Fruit fly (Drosophila melanogaster) whole organism, embryonic: ENCODE results near the gene CG43094.

Source experiments
- BtbVII ChIP-seq: fragments of 200-800 bp; sonication (Bioruptor generic); optimal IDR thresholded peaks from 3 replicates; lab custom pipeline; 2017; ENCODE audit warnings: missing biosample characterization, mild to moderate bottlenecking, missing genetic modification characterization
- CG1024 ChIP-seq: fragments of 200-800 bp; sonication (Bioruptor generic); IDR thresholded peaks from 2 replicates; pipeline ENCODE4 v1.3.6; 2022; ENCODE audit warnings: missing biosample characterization, missing genetic modification characterization
- CG10274 ChIP-seq: fragments of 200-800 bp; sonication (Bioruptor generic); optimal IDR thresholded peaks from 3 replicates; lab custom pipeline; 2017; ENCODE audit warnings: missing biosample characterization, mild to moderate bottlenecking, missing genetic modification characterization
- CG10462 ChIP-seq: fragments of 200-800 bp; sonication (Bioruptor generic); optimal IDR thresholded peaks from 2 replicates; lab custom pipeline; 2016; ENCODE audit warnings: missing biosample characterization, missing genetic modification characterization
- CG10565 ChIP-seq: fragments of 200-800 bp; sonication (Bioruptor generic); optimal IDR thresholded peaks from 3 replicates; lab custom pipeline; 2016; ENCODE audit warnings: missing biosample characterization, mild to moderate bottlenecking, missing genetic modification characterization
- CG11085 ChIP-seq: fragments of 200-800 bp; sonication (Bioruptor generic); IDR thresholded peaks from 2 replicates; pipeline ENCODE4 v1.3.6; 2022; ENCODE audit warnings: missing biosample characterization, missing genetic modification characterization
- CG15073 ChIP-seq: fragments of 200-800 bp; sonication (Bioruptor generic); optimal IDR thresholded peaks from 2 replicates; lab custom pipeline; 2016; ENCODE audit warnings: missing biosample characterization, missing genetic modification characterization
- CG17359 ChIP-seq: fragments of 200-800 bp; sonication (Bioruptor generic); optimal IDR thresholded peaks from 3 replicates; lab custom pipeline; 2018; ENCODE audit warnings: missing biosample characterization, mild to moderate bottlenecking, missing genetic modification characterization, moderate library complexity
- CG18011 ChIP-seq: fragments of 200-800 bp; sonication (Bioruptor generic); optimal IDR thresholded peaks from 2 replicates; lab custom pipeline; 2017; ENCODE audit warnings: missing biosample characterization, missing genetic modification characterization, mild to moderate bottlenecking, moderate library complexity, missing genotype
- CG2129 ChIP-seq: fragments of 200-800 bp; sonication (Bioruptor generic); IDR thresholded peaks from 2 replicates; pipeline ENCODE4 v1.3.6; 2022; ENCODE audit warnings: missing biosample characterization, missing genetic modification characterization; ENCODE audit not compliant: partially characterized antibody
- CG31388 ChIP-seq: fragments of 200-800 bp; sonication (Bioruptor generic); optimal IDR thresholded peaks from 2 replicates; lab custom pipeline; 2016; ENCODE audit warnings: missing biosample characterization, missing genetic modification characterization
- CG31441 ChIP-seq: fragments of 200-800 bp; sonication (Bioruptor generic); IDR thresholded peaks from 2 replicates; pipeline ENCODE4 v1.3.6; 2022; ENCODE audit warnings: missing biosample characterization, missing genetic modification characterization
- CG32767 ChIP-seq: fragments of 200-800 bp; sonication (Bioruptor generic); IDR thresholded peaks from 2 replicates; pipeline ENCODE4 v1.3.6; 2022; ENCODE audit warnings: missing biosample characterization, missing genetic modification characterization
- CG4328 ChIP-seq: fragments of 200-800 bp; sonication (Bioruptor generic); optimal IDR thresholded peaks from 3 replicates; lab custom pipeline; 2017; ENCODE audit warnings: missing biosample characterization, missing genetic modification reagents, missing genetic modification characterization
- CG4360 ChIP-seq: fragments of 200-800 bp; sonication (Bioruptor generic); IDR thresholded peaks from 2 replicates; pipeline ENCODE4 v1.3.6; 2022; ENCODE audit warnings: missing biosample characterization, missing genetic modification characterization
- CG4820 ChIP-seq: fragments of 200-800 bp; sonication (Bioruptor generic); optimal IDR thresholded peaks from 3 replicates; lab custom pipeline; 2016; ENCODE audit warnings: missing biosample characterization, missing genetic modification characterization
- CG6813 ChIP-seq: fragments of 200-800 bp; sonication (Bioruptor generic); optimal IDR thresholded peaks from 2 replicates; lab custom pipeline; 2017; ENCODE audit warnings: missing biosample characterization, missing genetic modification characterization, mild to moderate bottlenecking, moderate library complexity, missing genetic modification reagents
- CG8359 ChIP-seq: fragments of 200-800 bp; sonication (Bioruptor generic); optimal IDR thresholded peaks from 2 replicates; lab custom pipeline; 2017; ENCODE audit warnings: missing biosample characterization, mild to moderate bottlenecking, missing genetic modification characterization, borderline replicate concordance
- CG8478 ChIP-seq: fragments of >200 bp; optimal IDR thresholded peaks from 2 replicates; lab custom pipeline; 2018
- CrebB ChIP-seq: fragments of 200-800 bp; sonication (Bioruptor generic); optimal IDR thresholded peaks from 3 replicates; lab custom pipeline; 2018; ENCODE audit warnings: missing biosample characterization, mild to moderate bottlenecking, missing genetic modification characterization
- Dad ChIP-seq: fragments of 200-800 bp; sonication (Bioruptor generic); optimal IDR thresholded peaks from 3 replicates; lab custom pipeline; 2016; ENCODE audit warnings: missing biosample characterization, missing genetic modification characterization
- Dip3 ChIP-seq: fragments of 200-800 bp; sonication (Bioruptor generic); optimal IDR thresholded peaks from 3 replicates; lab custom pipeline; 2016; ENCODE audit warnings: missing biosample characterization, missing genetic modification characterization
- Gug ChIP-seq: fragments of 200-800 bp; sonication (Bioruptor generic); IDR thresholded peaks from 4 replicates; pipeline ENCODE4 v1.3.6; 2022; ENCODE audit warnings: missing biosample characterization, missing genetic modification characterization
- Hmr ChIP-seq: fragments of 200-800 bp; sonication (Bioruptor generic); optimal IDR thresholded peaks from 3 replicates; lab custom pipeline; 2017; ENCODE audit warnings: mild to moderate bottlenecking, missing biosample characterization, missing genetic modification reagents, missing genetic modification characterization
- Hsf ChIP-seq: fragments of 200-800 bp; sonication (Bioruptor generic); optimal IDR thresholded peaks from 3 replicates; lab custom pipeline; 2016; ENCODE audit warnings: missing biosample characterization, missing genetic modification characterization
- Med ChIP-seq: fragments of 200-800 bp; sonication (Bioruptor generic); peaks from one replicate; lab custom pipeline; 2016; ENCODE audit warnings: missing biosample characterization, missing genetic modification characterization, mild to moderate bottlenecking, inconsistent platforms, moderate library complexity
- NC2β ChIP-seq: fragments of 200-800 bp; sonication (Bioruptor generic); optimal IDR thresholded peaks from 2 replicates; lab custom pipeline; 2016; ENCODE audit warnings: missing biosample characterization, missing genetic modification characterization
- Nf-YA ChIP-seq: fragments of 200-800 bp; sonication (Bioruptor generic); IDR thresholded peaks from 2 replicates; pipeline ENCODE4 v1.3.6; 2022; ENCODE audit warnings: missing biosample characterization, missing genetic modification characterization
- Nf-YB ChIP-seq: fragments of 200-800 bp; sonication (Bioruptor generic); optimal IDR thresholded peaks from 3 replicates; lab custom pipeline; 2019; ENCODE audit warnings: missing biosample characterization, mild to moderate bottlenecking, missing genetic modification characterization, moderate library complexity
- Sin3A ChIP-seq: fragments of >200 bp; optimal IDR thresholded peaks from 2 replicates; lab custom pipeline; 2018
- ab ChIP-seq: fragments of 200-800 bp; sonication (Bioruptor generic); optimal IDR thresholded peaks from 2 replicates; lab custom pipeline; 2016; ENCODE audit warnings: missing biosample characterization, missing genetic modification characterization
- aop ChIP-seq: fragments of 200-800 bp; sonication (Bioruptor generic); IDR thresholded peaks from 2 replicates; pipeline ENCODE4 v1.3.6; 2022; ENCODE audit warnings: missing biosample characterization, missing genetic modification characterization
- corto ChIP-seq: fragments of 200-800 bp; sonication (Bioruptor generic); optimal IDR thresholded peaks from 2 replicates; lab custom pipeline; 2016; ENCODE audit warnings: missing biosample characterization, mild to moderate bottlenecking, missing genetic modification characterization, moderate library complexity
- esg ChIP-seq: fragments of 200-800 bp; sonication (Bioruptor generic); conservative IDR thresholded peaks from 2 replicates; pipeline ENCODE4 v1.3.6; 2022; ENCODE audit warnings: missing biosample characterization, missing genetic modification characterization
- fu2 ChIP-seq: fragments of 200-800 bp; sonication (Bioruptor generic); optimal IDR thresholded peaks from 2 replicates; lab custom pipeline; 2016; ENCODE audit warnings: missing biosample characterization, missing genetic modification characterization
- inv ChIP-seq: fragments of 200-800 bp; sonication (Bioruptor generic); IDR thresholded peaks from 2 replicates; pipeline ENCODE4 v1.3.6; 2022; ENCODE audit warnings: missing biosample characterization, missing genetic modification characterization; ENCODE audit not compliant: partially characterized antibody
- ken ChIP-seq: fragments of 200-800 bp; sonication (Bioruptor generic); IDR thresholded peaks from 3 replicates; pipeline ENCODE4 v1.3.6; 2022; ENCODE audit warnings: missing biosample characterization, missing genetic modification characterization
- klu ChIP-seq: fragments of 200-800 bp; sonication (Bioruptor generic); IDR thresholded peaks from 2 replicates; pipeline ENCODE4 v1.3.6; 2022; ENCODE audit warnings: missing biosample characterization, missing genetic modification characterization
- nau ChIP-seq: fragments of 200-800 bp; sonication (Bioruptor generic); optimal IDR thresholded peaks from 3 replicates; lab custom pipeline; 2017; ENCODE audit warnings: missing biosample characterization, mild to moderate bottlenecking, missing genetic modification characterization, missing genetic modification reagents
- nerfin-1 ChIP-seq: fragments of 200-800 bp; sonication (Bioruptor generic); optimal IDR thresholded peaks from 3 replicates; lab custom pipeline; 2019; ENCODE audit warnings: missing biosample characterization, mild to moderate bottlenecking, missing genetic modification characterization, moderate library complexity
- nerfin-2 ChIP-seq: fragments of 200-800 bp; sonication (Bioruptor generic); IDR thresholded peaks from 2 replicates; pipeline ENCODE4 v1.3.6; 2022; ENCODE audit warnings: missing biosample characterization, missing genetic modification characterization; ENCODE audit not compliant: partially characterized antibody
- nmo ChIP-seq: fragments of 200-800 bp; sonication (Bioruptor generic); optimal IDR thresholded peaks from 2 replicates; lab custom pipeline; 2018; ENCODE audit warnings: missing biosample characterization, mild to moderate bottlenecking, missing genetic modification characterization, moderate library complexity
- onecut ChIP-seq: fragments of 200-800 bp; sonication (Bioruptor generic); IDR thresholded peaks from 2 replicates; pipeline ENCODE4 v1.3.6; 2022; ENCODE audit warnings: missing biosample characterization, missing genetic modification characterization
- pan ChIP-seq, 4 experiments: fragments of >200 bp in 3 of 4; fragments of 200-800 bp in 1 of 4; sonication (Bioruptor generic) in 1 of 4; optimal IDR thresholded peaks in 3 of 4; IDR thresholded peaks in 1 of 4; 2 replicates each; pipeline versions ENCODE4 v1.3.6 to Lab custom; 2017 to 2022; ENCODE audit warnings: missing biosample characterization in 2 of 4, missing genetic modification characterization in 2 of 4, mixed read lengths in 1 of 4
- peb ChIP-seq: fragments of 200-800 bp; sonication (Bioruptor generic); IDR thresholded peaks from 2 replicates; pipeline ENCODE4 v1.3.6; 2022; ENCODE audit warnings: missing biosample characterization, missing genetic modification characterization
- pros ChIP-seq: fragments of 200-800 bp; sonication (Bioruptor generic); optimal IDR thresholded peaks from 3 replicates; lab custom pipeline; 2019; ENCODE audit warnings: missing biosample characterization, mild to moderate bottlenecking, missing genetic modification characterization, moderate library complexity
- ro ChIP-seq: fragments of 200-800 bp; sonication (Bioruptor generic); IDR thresholded peaks from 2 replicates; pipeline ENCODE4 v1.3.6; 2022; ENCODE audit warnings: missing biosample characterization, missing genetic modification characterization
- sens-2 ChIP-seq: fragments of 200-800 bp; sonication (Bioruptor generic); IDR thresholded peaks from 2 replicates; pipeline ENCODE4 v1.3.6; 2022; ENCODE audit warnings: missing biosample characterization, missing genetic modification characterization
- shn ChIP-seq: fragments of 200-800 bp; sonication (Bioruptor generic); optimal IDR thresholded peaks from 3 replicates; lab custom pipeline; 2016; ENCODE audit warnings: missing biosample characterization, missing genetic modification characterization
- tap ChIP-seq: fragments of 200-800 bp; optimal IDR thresholded peaks from 3 replicates; lab custom pipeline; 2019; ENCODE audit warnings: missing biosample characterization, mild to moderate bottlenecking, missing genetic modification characterization, moderate library complexity
- tin ChIP-seq: fragments of 200-800 bp; sonication (Bioruptor generic); optimal IDR thresholded peaks from 3 replicates; lab custom pipeline; 2016; ENCODE audit warnings: missing biosample characterization, missing genetic modification characterization
- vvl ChIP-seq: fragments of 200-800 bp; sonication (Bioruptor generic); IDR thresholded peaks from 2 replicates; pipeline ENCODE4 v1.3.6; 2022; ENCODE audit warnings: missing biosample characterization, missing genetic modification characterization

The CG43094 gene

dm6 chr3R:22781412-22781811 is 10.6 kb upstream of the CG43094 start (continued):
- TF ChIP-seq Dip3 (GFP tag; lab: Kevin White, UChicago) (no peak), Nf-YA (GFP tag; lab: Robert Waterston, UW) (no peak), pros (GFP tag; lab: Kevin White, UChicago) (peak; percentile 2), Dad (no peak), CG2129 (GFP tag; lab: Robert Waterston, UW) (no peak), Gug (GFP tag; lab: Robert Waterston, UW) (no peak), tin (peak; percentile 4), BtbVII (GFP tag; lab: Kevin White, UChicago) (no peak), CG32767 (GFP tag; lab: Robert Waterston, UW) (no peak), sens-2 (GFP tag; lab: Robert Waterston, UW) (no peak), NC2β (GFP tag; lab: Kevin White, UChicago) (no peak), ro (GFP tag; lab: Robert Waterston, UW) (no peak), CG4328 (GFP tag; lab: Kevin White, UChicago) (no peak), inv (GFP tag; lab: Robert Waterston, UW) (no peak), vvl (peak; percentile 48; the same call in 1 of the 2 replicates), CG8478 (no peak), CG4360 (no peak), CG31441 (0 out of 2 replicates have a peak, but pooled peaks have one; percentile 17), CG17359 (tag; lab: Kevin White, UChicago) (peak; percentile 2), CG18011 (no peak), CG10462 (GFP tag; lab: Kevin White, UChicago) (no peak), Med (GFP tag; lab: Kevin White, UChicago) (no peak), aop (GFP tag; lab: Robert Waterston, UW) (no peak), Hmr (GFP tag; lab: Kevin White, UChicago) (peak; percentile 20), nerfin-1 (tag; lab: Kevin White, UChicago) (no peak), tap (tag; lab: Kevin White, UChicago) (no peak), klu (no peak), corto (GFP tag; lab: Kevin White, UChicago) (peak; percentile 28), nmo (GFP tag; lab: Kevin White, UChicago) (no peak), CG4820 (GFP tag; lab: Kevin White, UChicago) (no peak), CG31388 (GFP tag; lab: Kevin White, UChicago) (no peak), nau (GFP tag; lab: Kevin White, UChicago) (no peak), peb (GFP tag; lab: Robert Waterston, UW) (no peak), pan (optimal IDR thresholded peaks at IDR 0.05; lab: Kevin White, UChicago) (no peak), pan (GFP tag; optimal IDR thresholded peaks at IDR 0.05 in 1 of 2, IDR thresholded peaks at IDR 0.05 in 1 of 2) (no peak), CG6813 (GFP tag; lab: Kevin White, UChicago) (no peak), CG10565 (GFP tag; lab: Kevin White, UChicago) (no peak), Sin3A (lab: Kevin White, UChicago) (no peak), CG10274 (GFP tag; lab: Kevin White, UChicago) (no peak), esg (GFP tag; lab: Robert Waterston, UW) (no peak), CG8359 (no peak), nerfin-2 (GFP tag; lab: Robert Waterston, UW) (no peak), Hsf (no peak), shn (GFP tag; lab: Kevin White, UChicago) (no peak), fu2 (GFP tag; lab: Kevin White, UChicago) (no peak), Nf-YB (GFP tag; lab: Kevin White, UChicago) (no peak), CG15073 (GFP tag; lab: Kevin White, UChicago) (no peak), onecut (peak; percentile 53), CG11085 (GFP tag; lab: Robert Waterston, UW) (no peak), ab (no peak), ken (GFP tag; lab: Robert Waterston, UW) (0 out of 3 replicates have a peak, but pooled peaks have one; percentile 46), CG1024 (GFP tag; lab: Robert Waterston, UW) (no peak), CrebB (tag; lab: Kevin White, UChicago) (peak; percentile 11)
